Worm (Caenorhabditis elegans): ENCODE results near the gene sfxn-1.4.

- TF ChIP-seq nhr-77 (tag; optimal IDR thresholded peaks at IDR 0.05): no peak
- no peak for TF ChIP-seq ama-1 (optimal IDR thresholded peaks at IDR 0.05)
- TF ChIP-seq nhr-43 (tag; optimal IDR thresholded peaks at IDR 0.05; ENCODE audit: poor library complexity, severe bottlenecking): no peak
- no peak for TF ChIP-seq elt-2 (tag; optimal IDR thresholded peaks at IDR 0.05)
- TF ChIP-seq nhr-76 (tag; optimal IDR thresholded peaks at IDR 0.05): no peak
- TF ChIP-seq zag-1 (tag; optimal IDR thresholded peaks at IDR 0.05): no peak
- TF ChIP-seq unc-62 (GFP tag; optimal IDR thresholded peaks at IDR 0.05): no peak
- TF ChIP-seq fkh-2 (tag; optimal IDR thresholded peaks at IDR 0.05): no peak
- no peak for TF ChIP-seq fos-1 (tag; optimal IDR thresholded peaks at IDR 0.05)
- TF ChIP-seq egl-27 (tag; optimal IDR thresholded peaks at IDR 0.05): no peak
- TF ChIP-seq nhr-12 (tag; optimal IDR thresholded peaks at IDR 0.05): no peak
- TF ChIP-seq lin-15B (tag; optimal IDR thresholded peaks at IDR 0.05): no peak
- no peak for TF ChIP-seq ceh-82 (tag; optimal IDR thresholded peaks at IDR 0.05)
- no peak for TF ChIP-seq nfya-1 (tag; optimal IDR thresholded peaks at IDR 0.05; ENCODE audit: insufficient read depth)
Observed at ce11 chrII:11695945-11696270, 14.9 kb upstream of the sfxn-1.4 start, which contains the start of gene xpf-1.
